Worm (Caenorhabditis elegans): ENCODE measurements around the gene C49C8.8.

The C49C8.8 gene

DNA sequence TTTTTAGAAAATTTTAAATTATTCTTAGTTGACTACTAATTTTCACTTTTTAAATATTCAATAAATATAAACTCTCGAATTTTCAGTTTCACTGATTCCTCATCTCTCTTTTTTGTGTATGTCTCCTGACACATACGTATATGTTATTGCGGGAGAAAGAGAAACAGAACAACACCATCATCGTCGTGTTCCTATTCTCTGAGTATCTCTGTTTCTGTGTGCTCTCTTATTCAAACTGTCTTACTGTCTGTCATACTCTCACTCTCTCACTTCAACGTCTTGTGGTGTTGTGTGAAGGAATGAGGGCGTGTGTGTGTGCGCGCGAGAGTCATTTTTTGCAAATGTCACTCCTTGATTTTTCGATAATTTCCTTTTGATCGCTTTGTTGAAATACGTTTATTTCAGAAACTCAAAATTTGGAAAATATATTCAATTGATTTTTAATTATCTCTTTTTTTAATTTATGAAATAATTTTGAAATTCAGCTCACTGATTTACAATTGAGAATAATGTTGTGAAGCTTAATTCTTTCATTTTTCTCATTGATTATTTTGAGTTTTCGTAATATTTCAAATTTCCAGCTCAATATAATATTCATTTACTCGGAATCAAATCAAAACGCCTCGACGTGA is 31.7 kb upstream of the C49C8.8 start, which contains the start of gene lin-49 (continued):
- TF ChIP-seq pqm-1 (tag; optimal IDR thresholded peaks at IDR 0.05) (peak; percentile 35), unc-39 (tag; optimal IDR thresholded peaks at IDR 0.05) (no peak), mml-1 (tag; optimal IDR thresholded peaks at IDR 0.05) (no peak), elt-3 (tag; optimal IDR thresholded peaks at IDR 0.05) (no peak), lin-39 (tag; optimal IDR thresholded peaks at IDR 0.05) (peak; percentile 27), elt-1 (tag; optimal IDR thresholded peaks at IDR 0.05) (peak; percentile 58), ztf-11 (tag; optimal IDR thresholded peaks at IDR 0.05) (no peak), egl-5 (tag; optimal IDR thresholded peaks at IDR 0.05) (no peak), ceh-82 (tag; optimal IDR thresholded peaks at IDR 0.05) (no peak), lin-15B (tag; optimal IDR thresholded peaks at IDR 0.05) (peak; percentile 61), R02D3.7 (tag; optimal IDR thresholded peaks at IDR 0.05) (no peak), fkh-2 (tag; optimal IDR thresholded peaks at IDR 0.05) (no peak), nhr-77 (tag; optimal IDR thresholded peaks at IDR 0.05) (no peak), skn-1 (tag; optimal IDR thresholded peaks at IDR 0.05) (peak; percentile 41)

DNA sequence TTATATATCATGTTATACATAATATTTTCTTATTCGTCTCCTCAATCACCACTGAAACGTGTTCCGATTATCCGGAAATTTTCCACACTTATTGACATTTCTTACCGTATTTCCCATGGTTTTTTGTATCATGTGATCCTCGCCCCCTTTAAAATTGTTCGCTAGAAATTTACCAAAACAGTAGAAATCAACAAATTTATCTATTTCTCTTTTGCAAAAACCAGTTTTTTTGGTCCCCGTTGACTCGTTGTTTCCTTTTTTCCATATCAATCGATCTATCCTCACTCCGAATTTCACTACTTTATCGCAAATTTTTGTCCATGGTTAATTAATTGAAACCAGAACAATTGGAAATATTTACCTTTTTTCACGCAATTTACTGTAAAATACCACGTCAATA is 26.2 kb upstream of the C49C8.8 start:
- TF ChIP-seq unc-62 (GFP tag; optimal IDR thresholded peaks at IDR 0.05) (no peak), mdl-1 (tag; optimal IDR thresholded peaks at IDR 0.05) (no peak), ama-1 (optimal IDR thresholded peaks at IDR 0.05) (no peak), ztf-4 (tag; optimal IDR thresholded peaks at IDR 0.05) (no peak), fkh-10 (GFP tag; optimal IDR thresholded peaks at IDR 0.05) (no peak), nhr-237 (tag; optimal IDR thresholded peaks at IDR 0.05) (no peak), snpc-4 (tag; optimal IDR thresholded peaks at IDR 0.05) (no peak), egl-5 (tag; optimal IDR thresholded peaks at IDR 0.05) (no peak), nfya-1 (tag; optimal IDR thresholded peaks at IDR 0.05; ENCODE audit: insufficient read depth) (no peak), lsy-12 (tag; optimal IDR thresholded peaks at IDR 0.05) (no peak), egl-27 (tag; optimal IDR thresholded peaks at IDR 0.05) (no peak), eor-1 (tag; optimal IDR thresholded peaks at IDR 0.05) (no peak), ceh-16 (tag; optimal IDR thresholded peaks at IDR 0.05) (no peak), ZK546.5 (tag; optimal IDR thresholded peaks at IDR 0.05) (no peak), fos-1 (tag; optimal IDR thresholded peaks at IDR 0.05) (no peak), elt-2 (tag; optimal IDR thresholded peaks at IDR 0.05) (no peak), nhr-11 (tag; optimal IDR thresholded peaks at IDR 0.05) (no peak), pqm-1 (tag; optimal IDR thresholded peaks at IDR 0.05) (no peak)

DNA sequence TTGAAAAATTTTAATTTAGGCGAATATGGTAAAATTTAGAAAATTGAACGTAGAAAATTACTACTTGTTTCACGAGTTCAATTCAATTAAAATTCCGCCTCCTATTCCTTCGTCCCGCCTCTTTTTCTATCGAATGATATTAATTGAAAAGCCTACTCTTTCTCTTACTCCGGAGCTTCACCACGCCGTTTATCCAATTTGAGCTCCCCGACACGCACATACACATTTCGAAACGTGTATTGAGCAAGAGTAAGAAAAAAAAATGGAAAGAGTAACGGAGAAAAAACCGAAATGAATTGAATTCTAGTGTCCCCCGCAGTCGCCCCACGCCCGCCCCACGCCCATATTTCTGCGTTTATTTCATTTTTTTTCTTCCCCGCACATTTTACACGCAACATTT is 25.6 kb upstream of the C49C8.8 start:
- TF ChIP-seq egl-5 (tag; optimal IDR thresholded peaks at IDR 0.05) (no peak), fkh-10 (GFP tag; optimal IDR thresholded peaks at IDR 0.05) (no peak), nfya-1 (tag; optimal IDR thresholded peaks at IDR 0.05; ENCODE audit: insufficient read depth) (peak; percentile 9)

DNA sequence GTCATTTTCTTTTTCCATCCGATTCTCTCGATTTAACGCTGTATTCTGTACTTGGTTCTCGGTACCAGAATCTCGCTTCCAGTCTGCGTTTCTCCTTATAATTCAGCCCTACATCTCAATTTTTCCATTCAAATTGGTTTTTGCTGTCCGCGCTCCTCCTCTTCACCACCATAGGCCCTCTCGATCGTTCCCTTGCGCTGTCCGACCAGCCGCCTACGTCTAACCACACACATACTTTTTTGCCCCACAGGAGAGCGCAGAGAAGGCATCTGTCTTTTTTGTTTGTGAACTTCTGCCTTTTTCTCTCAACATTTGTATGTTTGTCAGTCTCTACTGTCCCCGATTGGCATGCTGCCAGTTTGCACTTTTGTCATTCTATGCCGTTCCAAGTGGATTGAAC is 24.6 kb upstream of the C49C8.8 start, which contains the start of gene F42A9.11:
Gene F42A9.11, plus strand, starts transcription at position 310 of the 400 bp plus-strand sequence.
- TF ChIP-seq egl-5 (tag; optimal IDR thresholded peaks at IDR 0.05) (peak; percentile 15), snpc-4 (tag; optimal IDR thresholded peaks at IDR 0.05) (peak; percentile 17), ceh-28 (tag; optimal IDR thresholded peaks at IDR 0.05) (peak; percentile 26), fkh-10 (GFP tag; optimal IDR thresholded peaks at IDR 0.05) (no peak), tbx-2 (tag; optimal IDR thresholded peaks at IDR 0.05) (no peak), nfya-1 (tag; optimal IDR thresholded peaks at IDR 0.05; ENCODE audit: insufficient read depth) (peak; percentile 61), nhr-25 (tag; optimal IDR thresholded peaks at IDR 0.05) (peak; percentile 30), eor-1 (tag; optimal IDR thresholded peaks at IDR 0.05) (no peak), pha-4 (tag; optimal IDR thresholded peaks at IDR 0.05) (peak; percentile 77), nhr-12 (tag; optimal IDR thresholded peaks at IDR 0.05) (no peak), lin-15B (tag; optimal IDR thresholded peaks at IDR 0.05) (peak; percentile 7), hmg-11 (tag; optimal IDR thresholded peaks at IDR 0.05) (peak; percentile 45), nhr-67 (tag; optimal IDR thresholded peaks at IDR 0.05) (no peak), nhr-43 (tag; optimal IDR thresholded peaks at IDR 0.05; ENCODE audit: poor library complexity, severe bottlenecking) (peak; percentile 28)
